Worm (Caenorhabditis elegans) whole organism, mixed stage, embryonic: ENCODE data around the gene fbxc-55.

Source experiments
- M03D4.4 ChIP-seq: sonication (generic microtip); optimal IDR thresholded peaks from 2 replicates; lab custom pipeline; 2017; ENCODE audit warnings: mild to moderate bottlenecking, missing genetic modification characterization, missing compliant biosample characterization
- bed-3 ChIP-seq: fragments of 200-800 bp; sonication (Bioruptor generic); optimal IDR thresholded peaks from 3 replicates; lab custom pipeline; 2018; ENCODE audit warnings: mild to moderate bottlenecking, missing genetic modification characterization, moderate library complexity, missing compliant biosample characterization
- blmp-1 ChIP-seq: fragments of 150-350 bp; optimal IDR thresholded peaks from 2 replicates; lab custom pipeline; 2014; ENCODE audit warnings: missing biosample characterization, missing genetic modification characterization
- ceh-83 ChIP-seq: fragments of 200-800 bp; sonication (Bioruptor generic); optimal IDR thresholded peaks from 2 replicates; lab custom pipeline; 2018; ENCODE audit warnings: mild to moderate bottlenecking, missing genetic modification characterization, missing compliant biosample characterization
- ces-1 ChIP-seq: fragments of 150-350 bp; optimal IDR thresholded peaks from 2 replicates; lab custom pipeline; 2014; ENCODE audit warnings: missing biosample characterization, missing genetic modification reagents, missing genetic modification characterization
- cnd-1 ChIP-seq: fragments of 200-800 bp; sonication (Bioruptor generic); optimal IDR thresholded peaks from 2 replicates; lab custom pipeline; 2018; ENCODE audit warnings: mild to moderate bottlenecking, missing genetic modification characterization, missing compliant biosample characterization
- drap-1 ChIP-seq: fragments of 200-800 bp; sonication (Bioruptor generic); optimal IDR thresholded peaks from 3 replicates; lab custom pipeline; 2018; ENCODE audit warnings: mild to moderate bottlenecking, missing genetic modification characterization, missing compliant biosample characterization
- elt-3 ChIP-seq: fragments of 150-350 bp; optimal IDR thresholded peaks from 2 replicates; lab custom pipeline; 2014; ENCODE audit warnings: missing biosample characterization, missing genetic modification characterization
- ham-2 ChIP-seq: fragments of 200-800 bp; sonication (Bioruptor generic); optimal IDR thresholded peaks from 2 replicates; lab custom pipeline; 2018; ENCODE audit warnings: mild to moderate bottlenecking, missing genetic modification characterization, missing compliant biosample characterization
- hlh-1 ChIP-seq: fragments of 150-350 bp; optimal IDR thresholded peaks from 2 replicates; lab custom pipeline; 2014; ENCODE audit warnings: missing biosample characterization, missing genetic modification reagents, missing genetic modification characterization
- lin-13 ChIP-seq: fragments of 150-350 bp; optimal IDR thresholded peaks from 2 replicates; lab custom pipeline; 2014; ENCODE audit warnings: missing biosample characterization, missing genetic modification characterization
- lin-32 ChIP-seq: fragments of 200-800 bp; sonication (Bioruptor generic); optimal IDR thresholded peaks from 2 replicates; lab custom pipeline; 2018; ENCODE audit warnings: mild to moderate bottlenecking, missing genetic modification characterization, missing compliant biosample characterization
- lsy-2 ChIP-seq: fragments of 150-350 bp; optimal IDR thresholded peaks from 2 replicates; lab custom pipeline; 2014; ENCODE audit warnings: missing biosample characterization, missing genetic modification characterization
- mab-5 ChIP-seq: fragments of 150-350 bp; optimal IDR thresholded peaks from 2 replicates; lab custom pipeline; 2014; ENCODE audit warnings: missing biosample characterization, missing genetic modification characterization
- mep-1 ChIP-seq: fragments of 150-350 bp; optimal IDR thresholded peaks from 2 replicates; lab custom pipeline; 2017; ENCODE audit warnings: missing biosample characterization, missing genetic modification reagents, missing genetic modification characterization, inconsistent platforms
- nhr-2 ChIP-seq: fragments of 150-350 bp; optimal IDR thresholded peaks from 2 replicates; lab custom pipeline; 2014; ENCODE audit warnings: missing biosample characterization, missing genetic modification characterization
- nhr-28 ChIP-seq: fragments of 150-350 bp; optimal IDR thresholded peaks from 2 replicates; lab custom pipeline; 2014; ENCODE audit warnings: missing biosample characterization, missing genetic modification characterization
- nhr-76 ChIP-seq: sonication (generic microtip); optimal IDR thresholded peaks from 2 replicates; lab custom pipeline; 2017; ENCODE audit warnings: missing biosample characterization, missing genetic modification characterization
- pha-4 ChIP-seq: fragments of 150-350 bp; optimal IDR thresholded peaks from 2 replicates; lab custom pipeline; 2018; ENCODE audit warnings: missing biosample characterization, missing genetic modification reagents, missing genetic modification characterization
- sem-2 ChIP-seq: fragments of 200-800 bp; sonication (Bioruptor generic); optimal IDR thresholded peaks from 2 replicates; lab custom pipeline; 2018; ENCODE audit warnings: mild to moderate bottlenecking, missing genetic modification characterization, missing compliant biosample characterization
- snpc-4 ChIP-seq: fragments of 150-350 bp; optimal IDR thresholded peaks from 2 replicates; lab custom pipeline; 2014; ENCODE audit warnings: missing biosample characterization, missing genetic modification characterization
- sptf-1 ChIP-seq: sonication (generic microtip); optimal IDR thresholded peaks from 2 replicates; lab custom pipeline; 2017; ENCODE audit warnings: mild to moderate bottlenecking, missing genetic modification characterization, moderate library complexity, missing compliant biosample characterization
- tbx-8 ChIP-seq: fragments of 200-800 bp; sonication (Bioruptor generic); optimal IDR thresholded peaks from 2 replicates; lab custom pipeline; 2018; ENCODE audit warnings: mild to moderate bottlenecking, missing genetic modification characterization, moderate library complexity, missing compliant biosample characterization
- unc-120 ChIP-seq: sonication (generic microtip); optimal IDR thresholded peaks from 2 replicates; lab custom pipeline; 2017; ENCODE audit warnings: missing genetic modification characterization, missing compliant biosample characterization; ENCODE audit not compliant: poor library complexity, severe bottlenecking
- unc-39 ChIP-seq: fragments of 150-350 bp; optimal IDR thresholded peaks from 2 replicates; lab custom pipeline; 2014; ENCODE audit warnings: missing biosample characterization, missing genetic modification characterization
- unc-62 ChIP-seq: fragments of 150-350 bp; optimal IDR thresholded peaks from 2 replicates; lab custom pipeline; 2014; ENCODE audit warnings: missing biosample characterization, missing genetic modification reagents, missing genetic modification characterization
- zip-8 ChIP-seq: fragments of 150-350 bp; optimal IDR thresholded peaks from 2 replicates; lab custom pipeline; 2014; ENCODE audit warnings: missing biosample characterization, missing genetic modification characterization
- ztf-11 ChIP-seq: fragments of 150-350 bp; optimal IDR thresholded peaks from 2 replicates; lab custom pipeline; 2014; ENCODE audit warnings: missing biosample characterization, missing genetic modification characterization

Gene fbxc-55

DNA sequence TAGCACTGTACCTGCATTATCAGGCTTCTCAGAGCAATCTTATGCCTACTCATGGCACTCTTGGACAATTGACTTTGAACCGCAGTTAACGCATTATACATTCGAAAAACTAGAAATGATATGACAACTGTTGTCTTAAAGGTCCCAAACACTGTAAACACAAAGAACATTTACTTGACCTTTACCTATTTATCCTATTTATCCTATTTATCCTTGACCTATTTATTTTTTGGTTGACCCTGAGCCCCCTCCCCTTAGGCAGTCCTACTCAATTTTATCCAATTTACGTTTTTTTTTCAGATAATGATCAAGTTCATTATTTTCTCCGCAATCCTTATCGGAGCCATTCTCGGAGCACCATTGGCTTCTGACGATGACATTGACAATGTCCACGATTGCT, 18.4 kb downstream of the fbxc-55 start, which contains the start of the genes T10D4.14 and T10D4.19:
Gene T10D4.14 (minus strand): TSS at position 101 of the 400 bp plus-strand sequence.
Gene T10D4.19 (plus strand): TSS at position 304 of the 400 bp plus-strand sequence.
- TF ChIP-seq lsy-2 (tag; lab: Kevin White, UChicago) (no peak), unc-39 (tag; lab: Kevin White, UChicago) (no peak), mep-1 (tag; lab: Kevin White, UChicago) (no peak), ham-2 (GFP tag; lab: Kevin White, UChicago) (no peak), tbx-8 (no peak), unc-120 (tag; lab: Kevin White, UChicago) (no peak), snpc-4 (tag; lab: Kevin White, UChicago) (no peak), elt-3 (tag; lab: Kevin White, UChicago) (no peak), M03D4.4 (no peak), cnd-1 (tag; lab: Kevin White, UChicago) (no peak), ces-1 (GFP tag; lab: Kevin White, UChicago) (no peak), unc-62 (no peak), zip-8 (tag; lab: Kevin White, UChicago) (no peak), hlh-1 (tag; lab: Kevin White, UChicago) (no peak), nhr-28 (tag; lab: Kevin White, UChicago) (no peak), pha-4 (tag; lab: Kevin White, UChicago) (no peak)

DNA sequence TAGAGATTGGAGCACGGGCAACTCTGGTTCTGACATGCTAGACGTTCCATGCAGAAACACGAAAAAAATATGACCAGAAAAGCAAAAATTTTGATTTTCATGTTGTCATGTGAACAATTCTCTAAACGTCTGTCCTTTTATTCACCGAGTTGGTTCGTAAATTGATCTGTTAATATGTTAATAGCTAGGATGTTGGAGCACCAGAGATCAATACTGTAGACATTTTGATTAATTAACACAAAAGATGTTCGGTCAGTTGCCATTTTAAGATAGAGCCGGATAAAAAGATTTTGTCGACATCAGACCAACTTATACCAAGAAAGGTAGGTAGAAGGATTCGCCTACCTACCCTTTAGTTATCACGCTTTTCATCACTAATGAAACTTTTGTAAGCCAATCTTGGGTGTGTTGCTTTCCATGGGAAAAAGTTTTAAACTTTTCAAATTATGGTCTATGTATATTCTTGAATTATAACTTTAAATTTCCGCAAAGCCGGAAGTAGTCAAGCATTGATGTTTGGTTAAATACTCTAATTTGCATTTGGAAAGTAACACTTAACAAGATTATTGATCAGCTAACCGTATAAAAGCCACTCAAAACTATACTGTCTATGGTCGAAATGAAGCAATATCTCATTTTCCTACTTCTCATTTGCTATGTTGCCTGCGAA, 20.3 kb downstream of the fbxc-55 start, which contains the start of the genes T10D4.11 and T10D4.1:
Gene T10D4.11 (minus strand): TSS at position 101 of the 670 bp plus-strand sequence.
Gene T10D4.1 (plus strand): TSS at position 620 of the 670 bp plus-strand sequence.
- TF ChIP-seq ceh-83 (GFP tag; lab: Kevin White, UChicago) (no peak), pha-4 (tag; lab: Kevin White, UChicago) (no peak), lin-13 (tag; lab: Kevin White, UChicago) (no peak), ztf-11 (tag; lab: Kevin White, UChicago) (no peak), mab-5 (tag; lab: Kevin White, UChicago) (no peak), unc-62 (no peak), drap-1 (no peak), snpc-4 (tag; lab: Kevin White, UChicago) (no peak), nhr-76 (tag; lab: Kevin White, UChicago) (no peak), cnd-1 (tag; lab: Kevin White, UChicago) (no peak), tbx-8 (no peak), mep-1 (tag; lab: Kevin White, UChicago) (no peak), unc-120 (tag; lab: Kevin White, UChicago) (no peak), sem-2 (no peak), nhr-2 (tag; lab: Kevin White, UChicago) (no peak), ces-1 (GFP tag; lab: Kevin White, UChicago) (no peak), nhr-28 (tag; lab: Kevin White, UChicago) (no peak), sptf-1 (tag; lab: Kevin White, UChicago) (no peak), lsy-2 (tag; lab: Kevin White, UChicago) (no peak), unc-39 (tag; lab: Kevin White, UChicago) (no peak)

ce11 chrII:3148404-3148803, 21.6 kb downstream of the fbxc-55 start:
- TF ChIP-seq unc-120 (tag; lab: Kevin White, UChicago) (no peak), lin-32 (GFP tag; lab: Kevin White, UChicago) (no peak), zip-8 (tag; lab: Kevin White, UChicago) (no peak), mab-5 (tag; lab: Kevin White, UChicago) (no peak), snpc-4 (tag; lab: Kevin White, UChicago) (no peak), pha-4 (tag; lab: Kevin White, UChicago) (no peak), unc-39 (tag; lab: Kevin White, UChicago) (no peak)
- TF ChIP-seq, all 35 proteins: peak for 0

DNA sequence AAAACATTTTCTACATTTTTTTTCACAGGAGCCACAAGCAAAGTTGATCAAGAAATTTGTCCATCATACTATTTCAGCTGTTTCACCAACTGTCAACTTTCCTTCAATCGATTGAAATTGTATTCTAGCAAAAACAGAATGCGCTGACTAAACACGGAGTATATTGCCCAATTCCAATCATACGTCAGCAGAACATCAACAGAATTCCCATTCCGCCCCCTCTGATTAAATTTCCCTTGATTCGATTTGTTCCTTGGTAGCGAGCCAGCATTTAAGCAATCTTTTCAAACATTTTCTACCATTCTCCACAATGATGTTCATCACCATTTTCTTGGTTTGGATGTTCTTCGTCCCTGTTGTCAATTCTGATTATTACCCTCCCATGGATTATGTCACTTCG, 24.1 kb downstream of the fbxc-55 start, which contains the start of gene T10D4.15:
Gene T10D4.15 (plus strand): TSS at position 301 of the 400 bp plus-strand sequence.
- TF ChIP-seq tbx-8: no peak
- no peak for TF ChIP-seq snpc-4 (tag; lab: Kevin White, UChicago)
- no peak for TF ChIP-seq lin-13 (tag; lab: Kevin White, UChicago)
- TF ChIP-seq drap-1: no peak
- no peak for TF ChIP-seq unc-120 (tag; lab: Kevin White, UChicago)
- no peak for TF ChIP-seq ham-2 (GFP tag; lab: Kevin White, UChicago)
- no peak for TF ChIP-seq bed-3
- no peak for TF ChIP-seq blmp-1
- TF ChIP-seq mab-5 (tag; lab: Kevin White, UChicago): no peak
- no peak for TF ChIP-seq zip-8 (tag; lab: Kevin White, UChicago)
- no peak for TF ChIP-seq M03D4.4
- no peak for TF ChIP-seq cnd-1 (tag; lab: Kevin White, UChicago)
- TF ChIP-seq mep-1 (tag; lab: Kevin White, UChicago): no peak
- no peak for TF ChIP-seq hlh-1 (tag; lab: Kevin White, UChicago)
